Worm (Caenorhabditis elegans) whole organism, L1 larva: ENCODE results near the gene add-1.
A peak's percentile ranks its signal among the peaks of the same experiment; 100 is the strongest.

Source experiments
- C04F5.9 ChIP-seq: sonication (generic microtip); optimal IDR thresholded peaks from 2 replicates; lab custom pipeline; 2016; ENCODE audit warnings: missing genetic modification characterization, missing compliant biosample characterization
- C16A3.4 ChIP-seq: fragments of 150-350 bp; optimal IDR thresholded peaks from 2 replicates; lab custom pipeline; 2014; ENCODE audit warnings: missing biosample characterization, missing genetic modification characterization
- C34B4.2 ChIP-seq: sonication (generic microtip); optimal IDR thresholded peaks from 2 replicates; lab custom pipeline; 2017; ENCODE audit warnings: mild to moderate bottlenecking, missing genetic modification characterization, missing compliant biosample characterization
- F16B12.6 ChIP-seq: fragments of 150-350 bp; optimal IDR thresholded peaks from 2 replicates; lab custom pipeline; 2014; ENCODE audit warnings: missing biosample characterization, missing genetic modification characterization
- Y116A8C.19 ChIP-seq: sonication (generic microtip); optimal IDR thresholded peaks from 2 replicates; lab custom pipeline; 2016; ENCODE audit warnings: missing compliant biosample characterization, missing genetic modification characterization, borderline replicate concordance
- aha-1 ChIP-seq: fragments of 150-350 bp; optimal IDR thresholded peaks from 2 replicates; lab custom pipeline; 2014; ENCODE audit warnings: missing biosample characterization, missing genetic modification characterization
- alr-1 ChIP-seq: fragments of 200-800 bp; sonication (Bioruptor generic); optimal IDR thresholded peaks from 2 replicates; lab custom pipeline; 2018; ENCODE audit warnings: borderline replicate concordance, mild to moderate bottlenecking, missing genetic modification characterization, missing compliant biosample characterization
- ama-1 ChIP-seq: fragments of 150-350 bp; optimal IDR thresholded peaks from 2 replicates; lab custom pipeline; 2014
- blmp-1 ChIP-seq: fragments of 150-350 bp; optimal IDR thresholded peaks from 2 replicates; lab custom pipeline; 2014; ENCODE audit warnings: missing biosample characterization, missing genetic modification characterization
- ceh-8 ChIP-seq: fragments of 200-800 bp; sonication (Bioruptor generic); optimal IDR thresholded peaks from 2 replicates; lab custom pipeline; 2018; ENCODE audit warnings: mild to moderate bottlenecking, missing genetic modification characterization, moderate library complexity, missing compliant biosample characterization
- ceh-82 ChIP-seq, 3 experiments: fragments of 150-350 bp in 1 of 3; sonication (generic microtip) in 2 of 3; optimal IDR thresholded peaks; 2 replicates each; lab custom pipeline; 2014 to 2017; ENCODE audit warnings: missing biosample characterization in 3 of 3, missing genetic modification characterization in 3 of 3
- ceh-88 ChIP-seq: fragments of 200-800 bp; sonication (Bioruptor generic); IDR thresholded peaks from 2 replicates; pipeline ENCODE4 v1.3.6; 2022; ENCODE audit warnings: missing genetic modification characterization, missing compliant biosample characterization
- ceh-90 ChIP-seq: sonication (generic microtip); optimal IDR thresholded peaks from 2 replicates; lab custom pipeline; 2016; ENCODE audit warnings: missing genetic modification characterization, missing compliant biosample characterization
- ces-1 ChIP-seq: fragments of 150-350 bp; optimal IDR thresholded peaks from 2 replicates; lab custom pipeline; 2014; ENCODE audit warnings: missing biosample characterization, missing genetic modification reagents, missing genetic modification characterization
- dpl-1 ChIP-seq, 3 experiments: fragments of 150-350 bp in 2 of 3; sonication (generic microtip) in 1 of 3; optimal IDR thresholded peaks; 2 replicates each; lab custom pipeline; 2014 to 2017; ENCODE audit warnings: missing biosample characterization in 3 of 3, missing genetic modification characterization in 3 of 3, missing genetic modification reagents in 3 of 3
- dsc-1 ChIP-seq: sonication (generic microtip); optimal IDR thresholded peaks from 2 replicates; lab custom pipeline; 2016; ENCODE audit warnings: mild to moderate bottlenecking, missing genetic modification characterization, missing compliant biosample characterization
- efl-3 ChIP-seq: fragments of 200-800 bp; sonication (Bioruptor generic); optimal IDR thresholded peaks from 2 replicates; lab custom pipeline; 2018; ENCODE audit warnings: mild to moderate bottlenecking, missing genetic modification characterization, missing compliant biosample characterization
- elt-2 ChIP-seq: sonication (generic microtip); optimal IDR thresholded peaks from 2 replicates; lab custom pipeline; 2016; ENCODE audit warnings: missing genetic modification characterization, mild to moderate bottlenecking, inconsistent platforms, missing compliant biosample characterization, missing genetic modification reagents
- elt-3 ChIP-seq, 6 experiments: fragments of 150-350 bp in 1 of 6; sonication (generic microtip); optimal IDR thresholded peaks; 2 replicates each; lab custom pipeline; 2017 to 2018; ENCODE audit warnings: missing biosample characterization in 6 of 6, missing genetic modification characterization in 6 of 6, inconsistent platforms in 1 of 6
- fkh-10 ChIP-seq: sonication (generic microtip); optimal IDR thresholded peaks from 2 replicates; lab custom pipeline; 2017; ENCODE audit warnings: missing biosample characterization, missing genetic modification reagents, missing genetic modification characterization
- fkh-4 ChIP-seq: sonication (generic microtip); optimal IDR thresholded peaks from 2 replicates; lab custom pipeline; 2016; ENCODE audit warnings: missing compliant biosample characterization, missing genetic modification characterization, borderline replicate concordance
- fkh-8 ChIP-seq: sonication (generic microtip); optimal IDR thresholded peaks from 2 replicates; lab custom pipeline; 2016; ENCODE audit warnings: mild to moderate bottlenecking, missing genetic modification characterization, missing compliant biosample characterization
- fos-1 ChIP-seq: fragments of 150-350 bp; optimal IDR thresholded peaks from 2 replicates; lab custom pipeline; 2014; ENCODE audit warnings: missing biosample characterization, missing genetic modification characterization
- grh-1 ChIP-seq: fragments of 200-800 bp; sonication (Bioruptor generic); IDR thresholded peaks from 2 replicates; pipeline ENCODE4 v1.3.6; 2022; ENCODE audit warnings: missing genetic modification reagents, missing genetic modification characterization, missing compliant biosample characterization
- hlh-4 ChIP-seq: sonication (generic microtip); optimal IDR thresholded peaks from 2 replicates; lab custom pipeline; 2016; ENCODE audit warnings: mild to moderate bottlenecking, missing genetic modification characterization, missing compliant biosample characterization
- isw-1 ChIP-seq: fragments of 200-800 bp; sonication (Bioruptor generic); IDR thresholded peaks from 2 replicates; pipeline ENCODE4 v1.3.6; 2022; ENCODE audit warnings: missing genetic modification characterization, missing compliant biosample characterization
- jun-1 ChIP-seq: fragments of 150-350 bp; optimal IDR thresholded peaks from 2 replicates; lab custom pipeline; 2014; ENCODE audit warnings: missing biosample characterization, missing genetic modification reagents, missing genetic modification characterization
- lin-13 ChIP-seq: fragments of 150-350 bp; optimal IDR thresholded peaks from 2 replicates; lab custom pipeline; 2014; ENCODE audit warnings: missing biosample characterization, missing genetic modification reagents, missing genetic modification characterization
- lin-14 ChIP-seq: fragments of 200-800 bp; sonication (Bioruptor generic); optimal IDR thresholded peaks from 2 replicates; lab custom pipeline; 2018; ENCODE audit warnings: mild to moderate bottlenecking, missing genetic modification characterization, moderate library complexity, missing compliant biosample characterization
- lin-15B ChIP-seq: fragments of 150-350 bp; sonication (generic microtip); optimal IDR thresholded peaks from 3 replicates; lab custom pipeline; 2014; ENCODE audit warnings: missing biosample characterization, missing genetic modification characterization
- lin-35 ChIP-seq, 2 experiments: fragments of 150-350 bp; optimal IDR thresholded peaks; 2 replicates each; lab custom pipeline; 2014; ENCODE audit warnings: missing biosample characterization in 2 of 2, missing genetic modification characterization in 2 of 2, missing genetic modification reagents in 2 of 2
- lin-39 ChIP-seq: fragments of 150-350 bp; optimal IDR thresholded peaks from 2 replicates; lab custom pipeline; 2014; ENCODE audit warnings: missing biosample characterization, missing genetic modification reagents, missing genetic modification characterization
- lir-3 ChIP-seq: sonication (generic microtip); optimal IDR thresholded peaks from 2 replicates; lab custom pipeline; 2016; ENCODE audit warnings: mild to moderate bottlenecking, missing genetic modification characterization, moderate library complexity, missing compliant biosample characterization; ENCODE audit not compliant: poor library complexity
- mef-2 ChIP-seq: fragments of 150-350 bp; optimal IDR thresholded peaks from 2 replicates; lab custom pipeline; 2014; ENCODE audit warnings: missing biosample characterization, missing genetic modification characterization
- nhr-11 ChIP-seq: fragments of 150-350 bp; optimal IDR thresholded peaks from 2 replicates; lab custom pipeline; 2014; ENCODE audit warnings: missing biosample characterization, missing genetic modification characterization
- nhr-12 ChIP-seq: sonication (generic microtip); optimal IDR thresholded peaks from 2 replicates; lab custom pipeline; 2017; ENCODE audit warnings: missing biosample characterization, missing genetic modification characterization
- nhr-20 ChIP-seq: sonication (generic microtip); optimal IDR thresholded peaks from 2 replicates; lab custom pipeline; 2016; ENCODE audit warnings: mild to moderate bottlenecking, missing genetic modification characterization, missing compliant biosample characterization
- nhr-77 ChIP-seq: fragments of 150-350 bp; optimal IDR thresholded peaks from 2 replicates; lab custom pipeline; 2014; ENCODE audit warnings: missing biosample characterization, missing genetic modification characterization
- nhr-84 ChIP-seq: sonication (generic microtip); optimal IDR thresholded peaks from 2 replicates; lab custom pipeline; 2017; ENCODE audit warnings: missing biosample characterization, missing genetic modification characterization
- nhr-85 ChIP-seq: sonication (generic microtip); peaks from one replicate; lab custom pipeline; 2016; ENCODE audit warnings: missing genetic modification characterization, inconsistent platforms, missing compliant biosample characterization
- nhr-90 ChIP-seq: sonication (generic microtip); optimal IDR thresholded peaks from 2 replicates; lab custom pipeline; 2016; ENCODE audit warnings: mild to moderate bottlenecking, missing genetic modification characterization, missing compliant biosample characterization; ENCODE audit not compliant: poor library complexity
- rnt-1 ChIP-seq: sonication (generic microtip); optimal IDR thresholded peaks from 2 replicates; lab custom pipeline; 2016; ENCODE audit warnings: mild to moderate bottlenecking, missing genetic modification characterization, moderate library complexity, missing compliant biosample characterization
- snpc-4 ChIP-seq: fragments of 150-350 bp; optimal IDR thresholded peaks from 2 replicates; lab custom pipeline; 2014; ENCODE audit warnings: missing biosample characterization, missing genetic modification characterization
- snu-23 ChIP-seq: sonication (generic microtip); optimal IDR thresholded peaks from 2 replicates; lab custom pipeline; 2016; ENCODE audit warnings: missing genetic modification characterization, missing compliant biosample characterization
- swsn-7 ChIP-seq: sonication (generic microtip); optimal IDR thresholded peaks from 2 replicates; lab custom pipeline; 2016; ENCODE audit warnings: missing genetic modification characterization, missing compliant biosample characterization
- unc-30 ChIP-seq: sonication (generic microtip); optimal IDR thresholded peaks from 2 replicates; lab custom pipeline; 2017; ENCODE audit warnings: missing biosample characterization, missing genetic modification characterization
- unc-62 ChIP-seq: fragments of 150-350 bp; optimal IDR thresholded peaks from 2 replicates; lab custom pipeline; 2014; ENCODE audit warnings: missing biosample characterization, missing genetic modification reagents, missing genetic modification characterization
- unc-86 ChIP-seq: sonication (generic microtip); optimal IDR thresholded peaks from 2 replicates; lab custom pipeline; 2016; ENCODE audit warnings: missing genetic modification characterization, missing compliant biosample characterization
- xbp-1 ChIP-seq: sonication (generic microtip); optimal IDR thresholded peaks from 2 replicates; lab custom pipeline; 2016; ENCODE audit warnings: missing genetic modification characterization, missing compliant biosample characterization
- zag-1 ChIP-seq: fragments of 150-350 bp; optimal IDR thresholded peaks from 2 replicates; lab custom pipeline; 2014; ENCODE audit warnings: missing biosample characterization, missing genetic modification characterization
- zip-4 ChIP-seq: fragments of 200-800 bp; sonication (Bioruptor generic); optimal IDR thresholded peaks from 2 replicates; lab custom pipeline; 2018; ENCODE audit warnings: mild to moderate bottlenecking, missing genetic modification characterization, moderate library complexity, missing compliant biosample characterization
- ztf-11 ChIP-seq, 2 experiments: sonication (generic microtip); optimal IDR thresholded peaks; 2 replicates each; lab custom pipeline; 2016 to 2017; ENCODE audit warnings: missing genetic modification characterization in 2 of 2, missing biosample characterization in 1 of 2, missing compliant biosample characterization in 1 of 2
- ztf-4 ChIP-seq: fragments of 150-350 bp; optimal IDR thresholded peaks from 2 replicates; lab custom pipeline; 2014; ENCODE audit warnings: missing biosample characterization, missing genetic modification characterization

The add-1 gene

ce11 chrX:4809753-4810424 is 50.0 kb downstream of the add-1 start:
- TF ChIP-seq blmp-1 (tag; lab: Kevin White, UChicago) (peak; percentile 62), fkh-10 (GFP tag; lab: Kevin White, UChicago) (no peak), F16B12.6 (no peak), jun-1 (tag; lab: Kevin White, UChicago) (no peak), nhr-84 (tag; lab: Kevin White, UChicago) (no peak), ceh-90 (tag; lab: Kevin White, UChicago) (no peak), lir-3 (tag; lab: Kevin White, UChicago) (no peak), C16A3.4 (tag; lab: Kevin White, UChicago) (no peak), hlh-4 (tag; lab: Kevin White, UChicago) (no peak), ztf-11 (tag; optimal IDR thresholded peaks at IDR 0.05; lab: Kevin White, UChicago) (no peak), nhr-11 (no peak), efl-3 (GFP tag; lab: Kevin White, UChicago) (no peak), snu-23 (GFP tag; lab: Kevin White, UChicago) (peak; percentile 68), nhr-20 (tag; lab: Kevin White, UChicago) (peak; percentile 58), elt-3 (tag; optimal IDR thresholded peaks at IDR 0.05; lab: Kevin White, UChicago) (peak in 2 of 6 experiments; percentile 49 to 66), elt-2 (tag; lab: Kevin White, UChicago) (no peak), lin-39 (tag; lab: Kevin White, UChicago) (no peak), unc-62 (GFP tag; lab: Kevin White, UChicago) (no peak), dpl-1 (GFP tag; optimal IDR thresholded peaks at IDR 0.05; lab: Kevin White, UChicago) (peak in 1 of 3 experiments; percentile 1), dsc-1 (tag; lab: Kevin White, UChicago) (no peak), nhr-85 (tag; lab: Kevin White, UChicago) (peak; percentile 90), fos-1 (no peak), mef-2 (tag; lab: Kevin White, UChicago) (no peak), lin-15B (tag; lab: Kevin White, UChicago) (no peak), nhr-77 (tag; lab: Kevin White, UChicago) (no peak), nhr-12 (no peak), C04F5.9 (no peak), Y116A8C.19 (tag; lab: Kevin White, UChicago) (no peak), nhr-90 (tag; lab: Kevin White, UChicago) (peak; percentile 57), lin-13 (peak; percentile 42), fkh-4 (tag; lab: Kevin White, UChicago) (no peak), alr-1 (tag; lab: Kevin White, UChicago) (no peak), ama-1 (no peak), C34B4.2 (tag; lab: Kevin White, UChicago) (no peak), unc-86 (no peak), snpc-4 (tag; lab: Kevin White, UChicago) (no peak), ceh-82 (tag; optimal IDR thresholded peaks at IDR 0.05; lab: Kevin White, UChicago) (no peak), swsn-7 (no peak), fkh-8 (tag; lab: Kevin White, UChicago) (no peak), ceh-8 (GFP tag; lab: Kevin White, UChicago) (no peak), xbp-1 (tag; lab: Kevin White, UChicago) (peak; percentile 17), lin-14 (peak; percentile 55), zag-1 (tag; lab: Kevin White, UChicago) (no peak), ztf-4 (tag; lab: Kevin White, UChicago) (no peak), grh-1 (GFP tag; lab: Robert Waterston, UW) (no peak; the same call in 1 of the 2 replicates), zip-4 (no peak), unc-30 (tag; lab: Kevin White, UChicago) (no peak), aha-1 (tag; lab: Kevin White, UChicago) (peak; percentile 0), ces-1 (GFP tag; lab: Kevin White, UChicago) (no peak), isw-1 (no peak), rnt-1 (tag; lab: Kevin White, UChicago) (no peak), lin-35 (GFP tag; optimal IDR thresholded peaks at IDR 0.05; lab: Kevin White, UChicago) (peak in 1 of 2 experiments; percentile 18), ceh-88 (GFP tag; lab: Robert Waterston, UW) (no peak)
